Fruit fly (Drosophila melanogaster): ENCODE results near the gene CG14722.

CG14722 gene

dm6 chr3R:11694311-11695305, 47.1 kb upstream of the CG14722 start, which contains the start of gene Fer3:
Gene Fer3, minus strand, starts transcription at chr3R:11694311.
- TF ChIP-seq CTCF (GFP tag; optimal IDR thresholded peaks at IDR 0.05) (peak; percentile 74), CG6791 (GFP tag; IDR thresholded peaks at IDR 0.05; ENCODE audit: partially characterized antibody) (peak; percentile 36; the same call in 1 of the 3 replicates), CG17359 (tag; optimal IDR thresholded peaks at IDR 0.05) (no peak), CG18619 (GFP tag; optimal IDR thresholded peaks at IDR 0.05) (no peak), Sox102F (GFP tag; optimal IDR thresholded peaks at IDR 0.05) (peak; percentile 15), CG1602 (GFP tag; optimal IDR thresholded peaks at IDR 0.05) (no peak), scrt (GFP tag; optimal IDR thresholded peaks at IDR 0.05) (peak; percentile 93), CG14014 (GFP tag; IDR thresholded peaks at IDR 0.05) (no peak), Med (GFP tag) (peak; percentile 1), CG17328 (GFP tag; IDR thresholded peaks at IDR 0.05) (no peak), CoRest (tag; optimal IDR thresholded peaks at IDR 0.05) (peak; percentile 5), CG1832 (GFP tag; optimal IDR thresholded peaks at IDR 0.05) (no peak), CG11504 (tag; optimal IDR thresholded peaks at IDR 0.05) (peak; percentile 31), CG33213 (GFP tag; optimal IDR thresholded peaks at IDR 0.05) (no peak), seq (GFP tag; IDR thresholded peaks at IDR 0.05) (no peak), CG14710 (tag; optimal IDR thresholded peaks at IDR 0.05) (no peak), fd96Cb (tag; optimal IDR thresholded peaks at IDR 0.05) (no peak), D (optimal IDR thresholded peaks at IDR 0.05) (peak; percentile 1), D (GFP tag; optimal IDR thresholded peaks at IDR 0.05) (no peak), slou (GFP tag; optimal IDR thresholded peaks at IDR 0.05) (no peak), CG3163 (GFP tag; optimal IDR thresholded peaks at IDR 0.05) (peak; percentile 90), Fer2 (tag; optimal IDR thresholded peaks at IDR 0.05) (no peak), Camta (GFP tag; optimal IDR thresholded peaks at IDR 0.05) (no peak), Nf-YB (GFP tag; optimal IDR thresholded peaks at IDR 0.05) (peak; percentile 92), Meics (GFP tag; optimal IDR thresholded peaks at IDR 0.05) (peak; percentile 0), nerfin-1 (tag; optimal IDR thresholded peaks at IDR 0.05) (peak; percentile 40), CG12391 (tag; optimal IDR thresholded peaks at IDR 0.05) (peak; percentile 39), CG2199 (GFP tag; IDR thresholded peaks at IDR 0.05) (no peak), ewg (GFP tag; optimal IDR thresholded peaks at IDR 0.05) (peak; percentile 40), rib (GFP tag; IDR thresholded peaks at IDR 0.05) (no peak), E2f1 (GFP tag; IDR thresholded peaks at IDR 0.05) (no peak), row (GFP tag; IDR thresholded peaks at IDR 0.05) (peak; percentile 22; the same call in 1 of the 3 replicates), Bteb2 (GFP tag; optimal IDR thresholded peaks at IDR 0.05) (no peak), insv (GFP tag; optimal IDR thresholded peaks at IDR 0.05) (peak; percentile 71 to 96), Nf-YC (tag; optimal IDR thresholded peaks at IDR 0.05) (peak; percentile 93), CG6689 (GFP tag; IDR thresholded peaks at IDR 0.05) (no peak), lab (GFP tag; optimal IDR thresholded peaks at IDR 0.05) (peak; percentile 9), CG15514 (GFP tag; optimal IDR thresholded peaks at IDR 0.05) (peak; percentile 13), lov (optimal IDR thresholded peaks at IDR 0.05) (no peak), lov (GFP tag; IDR thresholded peaks at IDR 0.05) (no peak), bbx (GFP tag; IDR thresholded peaks at IDR 0.05; ENCODE audit: partially characterized antibody) (no peak), chn (GFP tag; optimal IDR thresholded peaks at IDR 0.05) (no peak), CG11456 (GFP tag; IDR thresholded peaks at IDR 0.05) (no peak), CG10543 (GFP tag; optimal IDR thresholded peaks at IDR 0.05) (no peak), sens (GFP tag) (peak; percentile 59), eyg (GFP tag; optimal IDR thresholded peaks at IDR 0.05) (no peak), CG8290 (GFP tag; optimal IDR thresholded peaks at IDR 0.05) (no peak), CG8290 (tag; optimal IDR thresholded peaks at IDR 0.05) (no peak), CG16863 (GFP tag; optimal IDR thresholded peaks at IDR 0.05) (no peak), CG7556 (GFP tag; optimal IDR thresholded peaks at IDR 0.05) (peak; percentile 2)
